Fruit fly (Drosophila melanogaster) whole organism, embryonic: Measurements from ENCODE around the gene CG31493.

ENCODE experiments used
- CG3065 ChIP-seq: fragments of 200-800 bp; sonication (Bioruptor generic); optimal IDR thresholded peaks from 2 replicates; lab custom pipeline; 2016; ENCODE audit warnings: missing biosample characterization, missing genetic modification characterization
- CG3281 ChIP-seq: fragments of 200-800 bp; sonication (Bioruptor generic); optimal IDR thresholded peaks from 3 replicates; lab custom pipeline; 2017; ENCODE audit warnings: missing biosample characterization, mild to moderate bottlenecking, missing genetic modification characterization
- CG8478 ChIP-seq: fragments of >200 bp; optimal IDR thresholded peaks from 2 replicates; lab custom pipeline; 2018
- Dll ChIP-seq: fragments of 200-800 bp; sonication (Bioruptor generic); IDR thresholded peaks from 4 replicates; pipeline ENCODE4 v1.3.6; 2022; ENCODE audit warnings: missing biosample characterization, missing genetic modification characterization; ENCODE audit not compliant: partially characterized antibody
- Doc3 ChIP-seq: fragments of 200-800 bp; sonication (Bioruptor generic); IDR thresholded peaks from 3 replicates; pipeline ENCODE4 v1.3.6; 2022; ENCODE audit warnings: missing biosample characterization, missing genetic modification characterization; ENCODE audit not compliant: partially characterized antibody
- ap ChIP-seq: fragments of 200-800 bp; sonication (Bioruptor generic); IDR thresholded peaks from 2 replicates; pipeline ENCODE4 v1.3.6; 2022; ENCODE audit warnings: missing biosample characterization, missing genetic modification characterization
- lbe ChIP-seq: fragments of 200-800 bp; sonication (Bioruptor generic); optimal IDR thresholded peaks from 2 replicates; lab custom pipeline; 2016; ENCODE audit warnings: missing biosample characterization, mild to moderate bottlenecking, missing genetic modification characterization
- lola ChIP-seq, 3 experiments: fragments of >200 bp in 2 of 3; fragments of 200-800 bp in 1 of 3; sonication (Bioruptor generic) in 1 of 3; optimal IDR thresholded peaks; 2 replicates each; lab custom pipeline; 2017 to 2019; ENCODE audit warnings: missing biosample characterization in 3 of 3, missing genetic modification characterization in 3 of 3, mild to moderate bottlenecking in 1 of 3, moderate library complexity in 1 of 3
- nmo ChIP-seq: fragments of 200-800 bp; sonication (Bioruptor generic); optimal IDR thresholded peaks from 2 replicates; lab custom pipeline; 2018; ENCODE audit warnings: missing biosample characterization, mild to moderate bottlenecking, missing genetic modification characterization, moderate library complexity
- pho ChIP-seq: fragments of 200-800 bp; sonication (Bioruptor generic); optimal IDR thresholded peaks from 2 replicates; lab custom pipeline; 2016; ENCODE audit warnings: missing biosample characterization, missing genetic modification characterization
- trh ChIP-seq: fragments of 200-800 bp; sonication (Bioruptor generic); optimal IDR thresholded peaks from 2 replicates; lab custom pipeline; 2016; ENCODE audit warnings: missing biosample characterization, missing genetic modification characterization
- wdn ChIP-seq: fragments of 200-800 bp; sonication (Bioruptor generic); IDR thresholded peaks from 2 replicates; pipeline ENCODE4 v1.3.6; 2022; ENCODE audit warnings: missing biosample characterization, missing genetic modification characterization
- zen2 ChIP-seq: fragments of 200-800 bp; sonication (Bioruptor generic); IDR thresholded peaks from 3 replicates; pipeline ENCODE4 v1.3.6; 2022; ENCODE audit warnings: missing biosample characterization, missing genetic modification characterization; ENCODE audit not compliant: partially characterized antibody

dm6 chr3R:7117590-7117989 lies 13.8 kb upstream of the CG31493 start, which contains the start of gene Mlp84B:
- TF ChIP-seq zen2 (GFP tag; lab: Robert Waterston, UW) (no peak), CG3281 (GFP tag; lab: Kevin White, UChicago) (no peak), ap (no peak), nmo (GFP tag; lab: Kevin White, UChicago) (no peak), wdn (no peak), Doc3 (GFP tag; lab: Robert Waterston, UW) (no peak), pho (GFP tag; lab: Kevin White, UChicago) (no peak), trh (GFP tag; lab: Kevin White, UChicago) (no peak), lola (GFP tag; optimal IDR thresholded peaks at IDR 0.05; lab: Kevin White, UChicago) (no peak), Dll (GFP tag; lab: Robert Waterston, UW) (no peak), CG3065 (GFP tag; lab: Kevin White, UChicago) (no peak), lbe (GFP tag; lab: Kevin White, UChicago) (no peak), CG8478 (no peak)
